Worm (Caenorhabditis elegans) whole organism, young adult: ENCODE results near the gene C30H6.12.

ENCODE experiments used
- B0035.1 ChIP-seq: sonication (generic microtip); optimal IDR thresholded peaks from 2 replicates; lab custom pipeline; 2016; ENCODE audit warnings: missing genetic modification characterization, mild to moderate bottlenecking, missing compliant biosample characterization, missing genotype, missing genetic modification reagents
- B0336.3 ChIP-seq: fragments of 200-800 bp; sonication (Bioruptor generic); IDR thresholded peaks from 2 replicates; pipeline ENCODE4 v1.3.6; 2022; ENCODE audit warnings: missing genetic modification characterization, missing compliant biosample characterization
- C17E4.6 ChIP-seq: fragments of 200-800 bp; sonication (Bioruptor generic); IDR thresholded peaks from 2 replicates; pipeline ENCODE4 v1.3.6; 2022; ENCODE audit warnings: missing genetic modification reagents, missing genetic modification characterization, missing compliant biosample characterization
- F10E7.11 ChIP-seq: sonication (generic microtip); optimal IDR thresholded peaks from 2 replicates; lab custom pipeline; 2017; ENCODE audit warnings: mild to moderate bottlenecking, missing genetic modification characterization, moderate library complexity, missing compliant biosample characterization
- F39B2.1 ChIP-seq: fragments of 200-800 bp; sonication (Bioruptor generic); IDR thresholded peaks from 2 replicates; pipeline ENCODE4 v1.3.6; 2022; ENCODE audit warnings: missing genetic modification reagents, missing genetic modification characterization, missing compliant biosample characterization
- F55B11.4 ChIP-seq: sonication (generic microtip); optimal IDR thresholded peaks from 2 replicates; lab custom pipeline; 2016; ENCODE audit warnings: missing compliant biosample characterization, missing genetic modification characterization, borderline replicate concordance; ENCODE audit not compliant: insufficient read depth
- Y53F4B.3 ChIP-seq: fragments of 200-800 bp; sonication (Bioruptor generic); IDR thresholded peaks from 2 replicates; pipeline ENCODE4 v1.3.6; 2022; ENCODE audit warnings: missing genetic modification reagents, missing genetic modification characterization, missing compliant biosample characterization
- Y67H2A.10 ChIP-seq: fragments of 200-800 bp; sonication (Bioruptor generic); conservative IDR thresholded peaks from 2 replicates; pipeline ENCODE4 v1.3.6; 2022; ENCODE audit warnings: missing genetic modification reagents, missing genetic modification characterization, missing compliant biosample characterization
- Y95B8A.8 ChIP-seq: fragments of 200-800 bp; sonication (Bioruptor generic); IDR thresholded peaks from 2 replicates; pipeline ENCODE4 v1.3.6; 2022; ENCODE audit warnings: missing genetic modification reagents, missing genetic modification characterization, missing compliant biosample characterization
- aptf-3 ChIP-seq: fragments of 200-800 bp; sonication (Bioruptor generic); IDR thresholded peaks from 2 replicates; pipeline ENCODE4 v1.3.6; 2022; ENCODE audit warnings: missing genetic modification characterization, missing compliant biosample characterization
- attf-3 ChIP-seq: fragments of 200-800 bp; sonication (Bioruptor generic); conservative IDR thresholded peaks from 2 replicates; pipeline ENCODE4 v1.3.6; 2022; ENCODE audit warnings: missing genetic modification reagents, missing genetic modification characterization, missing compliant biosample characterization
- bed-2 ChIP-seq: fragments of 200-800 bp; sonication (Bioruptor generic); IDR thresholded peaks from 2 replicates; pipeline ENCODE4 v1.3.6; 2022; ENCODE audit warnings: missing genetic modification reagents, missing genetic modification characterization, missing compliant biosample characterization
- ceh-27 ChIP-seq: fragments of 200-800 bp; sonication (Bioruptor generic); optimal IDR thresholded peaks from 2 replicates; lab custom pipeline; 2018; ENCODE audit warnings: mild to moderate bottlenecking, missing genetic modification characterization, moderate library complexity, missing compliant biosample characterization
- ceh-40 ChIP-seq: fragments of 200-800 bp; sonication (Bioruptor generic); IDR thresholded peaks from 2 replicates; pipeline ENCODE4 v1.3.6; 2022; ENCODE audit warnings: missing genetic modification characterization, missing compliant biosample characterization
- ceh-91 ChIP-seq: fragments of 200-800 bp; sonication (Bioruptor generic); IDR thresholded peaks from 2 replicates; pipeline ENCODE4 v1.3.6; 2022; ENCODE audit warnings: missing genetic modification reagents, missing genetic modification characterization, missing compliant biosample characterization
- die-1 ChIP-seq: sonication (generic microtip); optimal IDR thresholded peaks from 2 replicates; lab custom pipeline; 2016; ENCODE audit warnings: missing genotype, mild to moderate bottlenecking, missing genetic modification characterization, missing compliant biosample characterization
- dox-1 ChIP-seq: fragments of 200-800 bp; sonication (Bioruptor generic); IDR thresholded peaks from 2 replicates; pipeline ENCODE4 v1.3.6; 2022; ENCODE audit warnings: missing genetic modification reagents, missing genetic modification characterization, missing compliant biosample characterization
- dpl-1 ChIP-seq: fragments of 150-350 bp; optimal IDR thresholded peaks from 2 replicates; lab custom pipeline; 2014; ENCODE audit warnings: missing biosample characterization, missing genetic modification reagents, missing genetic modification characterization
- egl-18 ChIP-seq: fragments of 200-800 bp; sonication (Bioruptor generic); IDR thresholded peaks from 2 replicates; pipeline ENCODE4 v1.3.6; 2022; ENCODE audit warnings: missing genetic modification reagents, missing genetic modification characterization, missing compliant biosample characterization
- hlh-12 ChIP-seq: sonication (generic microtip); optimal IDR thresholded peaks from 2 replicates; lab custom pipeline; 2016; ENCODE audit warnings: missing genetic modification characterization, missing compliant biosample characterization
- hlh-26 ChIP-seq: fragments of 200-800 bp; sonication (Bioruptor generic); conservative IDR thresholded peaks from 2 replicates; pipeline ENCODE4 v1.3.6; 2022; ENCODE audit warnings: missing genetic modification reagents, missing genetic modification characterization, missing compliant biosample characterization
- lsl-1 ChIP-seq: fragments of 200-800 bp; sonication (Bioruptor generic); optimal IDR thresholded peaks from 2 replicates; lab custom pipeline; 2018; ENCODE audit warnings: mild to moderate bottlenecking, missing genetic modification characterization, moderate library complexity, missing compliant biosample characterization
- madf-8 ChIP-seq: fragments of 200-800 bp; sonication (Bioruptor generic); conservative IDR thresholded peaks from 2 replicates; pipeline ENCODE4 v1.3.6; 2022; ENCODE audit warnings: missing genetic modification reagents, missing genetic modification characterization, missing compliant biosample characterization
- mcd-1 ChIP-seq: fragments of 200-800 bp; sonication (Bioruptor generic); IDR thresholded peaks from 2 replicates; pipeline ENCODE4 v1.3.6; 2022; ENCODE audit warnings: missing genetic modification reagents, missing genetic modification characterization, missing compliant biosample characterization
- mes-4 ChIP-seq: sonication (generic microtip); optimal IDR thresholded peaks from 2 replicates; lab custom pipeline; 2016; ENCODE audit warnings: missing genotype, missing genetic modification characterization, missing compliant biosample characterization
- nfya-1 ChIP-seq: sonication (generic microtip); optimal IDR thresholded peaks from 2 replicates; lab custom pipeline; 2017; ENCODE audit warnings: antibody characterized with exemption, missing compliant biosample characterization, missing genetic modification characterization, borderline replicate concordance; ENCODE audit not compliant: insufficient read depth
- nfyb-1 ChIP-seq: fragments of 200-800 bp; sonication (Bioruptor generic); IDR thresholded peaks from 2 replicates; pipeline ENCODE4 v1.3.6; 2022; ENCODE audit warnings: missing genetic modification reagents, missing genetic modification characterization, missing compliant biosample characterization
- nhr-120 ChIP-seq: fragments of 200-800 bp; sonication (Bioruptor generic); IDR thresholded peaks from 2 replicates; pipeline ENCODE4 v1.3.6; 2022; ENCODE audit warnings: missing genetic modification characterization, missing compliant biosample characterization
- nhr-27 ChIP-seq: fragments of 200-800 bp; sonication (Bioruptor generic); optimal IDR thresholded peaks from 2 replicates; lab custom pipeline; 2018; ENCODE audit warnings: mild to moderate bottlenecking, missing genetic modification characterization, moderate library complexity, missing compliant biosample characterization
- nhr-80 ChIP-seq: sonication (generic microtip); optimal IDR thresholded peaks from 2 replicates; lab custom pipeline; 2016; ENCODE audit warnings: missing genetic modification characterization, missing compliant biosample characterization
- nhr-90 ChIP-seq: sonication (generic microtip); optimal IDR thresholded peaks from 2 replicates; lab custom pipeline; 2016; ENCODE audit warnings: missing genotype, mild to moderate bottlenecking, missing genetic modification characterization, missing compliant biosample characterization
- pha-4 ChIP-seq: fragments of 150-350 bp; sonication (generic microtip); optimal IDR thresholded peaks from 2 replicates; lab custom pipeline; 2014; ENCODE audit warnings: missing biosample characterization, missing genetic modification reagents, missing genetic modification characterization
- repo-1 ChIP-seq: sonication (generic microtip); optimal IDR thresholded peaks from 2 replicates; lab custom pipeline; 2017; ENCODE audit warnings: mild to moderate bottlenecking, missing genetic modification characterization, missing compliant biosample characterization
- snpc-1.3 ChIP-seq: sonication (generic microtip); optimal IDR thresholded peaks from 2 replicates; lab custom pipeline; 2017; ENCODE audit warnings: missing genetic modification characterization, mild to moderate bottlenecking, missing compliant biosample characterization, antibody characterized with exemption, moderate library complexity, missing genotype, missing genetic modification reagents; ENCODE audit not compliant: insufficient read depth
- snpc-4 ChIP-seq, 5 experiments: fragments of 150-350 bp in 1 of 5; sonication (generic microtip) in 4 of 5; optimal IDR thresholded peaks; 2 replicates each; lab custom pipeline; 2014 to 2018; ENCODE audit warnings: missing genetic modification characterization in 5 of 5, missing biosample characterization in 3 of 5, antibody characterized with exemption in 2 of 5, mild to moderate bottlenecking in 2 of 5, missing compliant biosample characterization in 2 of 5, missing genotype in 2 of 5, moderate library complexity in 2 of 5, missing genetic modification reagents in 1 of 5
- ztf-26 ChIP-seq: sonication (generic microtip); optimal IDR thresholded peaks from 2 replicates; lab custom pipeline; 2017; ENCODE audit warnings: missing genetic modification characterization, missing compliant biosample characterization
- ztf-3 ChIP-seq: fragments of 200-800 bp; sonication (Bioruptor generic); optimal IDR thresholded peaks from 2 replicates; lab custom pipeline; 2018; ENCODE audit warnings: mild to moderate bottlenecking, missing genetic modification characterization, missing compliant biosample characterization

C30H6.12 gene

DNA sequence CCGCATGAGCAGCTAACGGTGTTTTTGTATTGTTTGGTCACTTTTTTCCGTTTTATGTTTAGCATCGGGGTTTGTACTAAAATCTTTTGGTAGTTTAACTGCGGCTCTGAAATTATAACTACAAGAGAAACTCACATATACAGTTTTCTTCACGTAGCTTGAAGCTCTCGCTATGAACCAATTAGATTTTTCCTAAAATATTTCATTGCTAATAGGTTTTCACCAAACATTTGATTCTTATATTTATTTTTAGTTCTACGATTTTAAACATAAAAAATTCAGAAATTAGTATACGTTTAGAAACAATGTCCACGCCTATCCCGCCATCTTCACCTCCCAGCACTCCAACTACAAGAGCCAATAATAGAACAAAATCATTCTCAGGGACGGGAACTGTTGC lies 44.3 kb downstream of the C30H6.12 start, which contains the start of gene C06A12.3:
TSS of gene C06A12.3 (plus strand) at position 301 of the 400 bp plus-strand sequence.
- TF ChIP-seq hlh-12: no peak
- no peak for TF ChIP-seq aptf-3 (GFP tag; lab: Robert Waterston, UW)
- no peak for TF ChIP-seq F55B11.4 (tag; lab: Kevin White, UChicago)
- TF ChIP-seq F39B2.1: no peak
- no peak for TF ChIP-seq C17E4.6 (GFP tag; lab: Robert Waterston, UW)
- TF ChIP-seq lsl-1 (GFP tag; lab: Kevin White, UChicago): no peak
- no peak for TF ChIP-seq bed-2 (GFP tag; lab: Robert Waterston, UW)
- no peak for TF ChIP-seq egl-18 (GFP tag; lab: Robert Waterston, UW)
- no peak for TF ChIP-seq nhr-80
- TF ChIP-seq, all 124 proteins: peak for 0

DNA sequence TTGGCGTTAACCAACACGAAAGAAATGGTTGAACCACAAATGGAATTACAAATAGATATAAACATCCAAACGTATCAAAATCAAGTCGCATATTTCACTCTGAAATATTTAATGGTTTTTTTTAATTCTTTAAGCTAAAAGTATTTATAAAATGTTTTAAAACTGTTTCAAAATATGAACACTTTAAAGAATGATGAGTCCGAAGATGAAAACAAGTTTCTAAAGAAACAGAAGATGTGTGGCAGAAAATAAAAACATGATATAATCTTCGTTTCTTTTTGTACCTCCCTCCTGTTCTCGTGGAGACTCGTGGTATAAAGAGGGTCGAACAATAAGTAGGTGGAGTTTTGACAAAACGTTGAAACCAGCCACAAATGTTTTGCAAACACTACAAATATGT lies 48.1 kb downstream of the C30H6.12 start, which contains the start of gene lact-6:
TSS of gene lact-6 (minus strand) at position 101 of the 400 bp plus-strand sequence.
- TF ChIP-seq mcd-1 (GFP tag; lab: Robert Waterston, UW) (no peak), snpc-1.3 (tag; lab: Kevin White, UChicago) (no peak), ceh-27 (GFP tag; lab: Kevin White, UChicago) (no peak), die-1 (tag; lab: Kevin White, UChicago) (no peak), nhr-90 (tag; lab: Kevin White, UChicago) (no peak), attf-3 (GFP tag; lab: Robert Waterston, UW) (no peak), repo-1 (tag; lab: Kevin White, UChicago) (no peak), F10E7.11 (tag; lab: Kevin White, UChicago) (no peak), ceh-40 (GFP tag; lab: Robert Waterston, UW) (no peak), hlh-26 (GFP tag; lab: Robert Waterston, UW) (no peak), Y95B8A.8 (GFP tag; lab: Robert Waterston, UW) (no peak), nhr-27 (no peak), dox-1 (GFP tag; lab: Robert Waterston, UW) (no peak), Y53F4B.3 (GFP tag; lab: Robert Waterston, UW) (no peak), ceh-91 (GFP tag; lab: Robert Waterston, UW) (no peak), mes-4 (tag; lab: Kevin White, UChicago) (no peak)

DNA sequence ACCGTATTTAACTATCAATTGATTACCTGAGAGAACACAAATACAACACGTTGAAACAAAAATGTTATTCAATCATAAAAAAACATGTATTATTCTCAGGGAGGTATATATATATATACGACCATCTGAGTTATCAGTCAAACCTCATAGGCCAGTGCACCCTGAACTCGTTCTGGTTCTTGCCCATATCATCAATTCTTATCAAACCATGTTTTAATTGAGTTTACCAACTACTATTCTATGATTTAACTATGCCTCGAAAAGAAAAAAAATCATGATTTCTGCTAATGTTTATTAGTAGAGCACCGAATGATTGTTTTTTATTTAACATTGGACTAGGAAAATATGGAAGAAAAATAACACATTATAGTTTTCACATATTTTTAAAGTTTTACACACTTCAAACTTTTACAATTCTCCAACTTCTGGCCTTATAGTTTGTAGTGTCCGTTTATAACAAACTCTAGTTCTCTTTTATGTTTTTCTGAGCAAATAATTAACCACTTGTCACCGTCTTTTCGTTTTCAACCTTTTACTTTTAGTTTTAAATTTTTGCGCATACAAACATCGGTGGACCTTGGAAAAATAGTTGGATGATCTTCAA lies 49.2 kb downstream of the C30H6.12 start:
- no peak for TF ChIP-seq nfya-1 (tag; lab: Kevin White, UChicago)
- TF ChIP-seq nhr-80: peak; percentile 56

DNA sequence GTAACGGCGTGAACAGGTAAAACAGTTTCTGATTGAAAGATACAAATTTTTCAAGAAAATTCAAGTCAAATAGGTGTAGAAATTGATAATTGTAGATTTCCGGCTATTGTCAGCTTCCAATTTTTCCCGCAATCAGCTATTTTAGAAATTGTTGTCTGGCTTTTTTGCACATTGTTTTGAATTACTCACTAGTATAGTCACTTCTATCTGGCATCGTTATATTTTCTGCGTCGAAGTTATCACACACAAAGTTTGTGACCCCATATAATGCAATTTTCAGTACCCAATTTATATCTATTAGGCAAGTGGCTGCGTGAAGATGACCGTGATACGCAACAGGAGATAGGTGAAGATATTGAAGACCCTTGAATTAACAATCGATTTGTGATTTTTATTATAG lies 52.1 kb downstream of the C30H6.12 start:
- TF ChIP-seq B0035.1 (tag; lab: Kevin White, UChicago) (no peak), B0336.3 (no peak), Y67H2A.10 (GFP tag; lab: Robert Waterston, UW) (no peak), ztf-3 (GFP tag; lab: Kevin White, UChicago) (no peak), pha-4 (no peak), ztf-26 (tag; lab: Kevin White, UChicago) (no peak), madf-8 (GFP tag; lab: Robert Waterston, UW) (no peak), mcd-1 (GFP tag; lab: Robert Waterston, UW) (no peak), nfyb-1 (GFP tag; lab: Robert Waterston, UW) (no peak), dpl-1 (GFP tag; lab: Kevin White, UChicago) (no peak), attf-3 (GFP tag; lab: Robert Waterston, UW) (no peak), F55B11.4 (tag; lab: Kevin White, UChicago) (no peak), nhr-120 (GFP tag; lab: Robert Waterston, UW) (no peak), die-1 (tag; lab: Kevin White, UChicago) (no peak), snpc-4 (GFP tag; optimal IDR thresholded peaks at IDR 0.05; lab: Kevin White, UChicago) (no peak), snpc-4 (tag; optimal IDR thresholded peaks at IDR 0.05; lab: Kevin White, UChicago) (no peak), F39B2.1 (no peak)
